Worm (Caenorhabditis elegans) whole organism, young adult: Measurements from ENCODE around the gene hpo-38.
A peak's percentile ranks its signal among the peaks of the same experiment; 100 is the strongest.

Experiments used
- B0019.2 ChIP-seq: fragments of 200-800 bp; sonication (Bioruptor generic); conservative IDR thresholded peaks from 2 replicates; pipeline ENCODE4 v1.3.6; 2022; ENCODE audit warnings: missing genetic modification reagents, missing genetic modification characterization, missing compliant biosample characterization
- D2030.7 ChIP-seq: fragments of 200-800 bp; sonication (Bioruptor generic); IDR thresholded peaks from 2 replicates; pipeline ENCODE4 v1.3.6; 2022; ENCODE audit warnings: missing genetic modification reagents, missing genetic modification characterization, missing compliant biosample characterization
- F23B12.7 ChIP-seq: sonication (generic microtip); optimal IDR thresholded peaks from 2 replicates; lab custom pipeline; 2017; ENCODE audit warnings: missing genetic modification characterization, mild to moderate bottlenecking, missing compliant biosample characterization, antibody characterized with exemption, moderate library complexity; ENCODE audit not compliant: insufficient read depth
- F49E8.2 ChIP-seq: sonication (generic microtip); optimal IDR thresholded peaks from 3 replicates; lab custom pipeline; 2017; ENCODE audit warnings: missing genetic modification characterization, mild to moderate bottlenecking, missing compliant biosample characterization, antibody characterized with exemption, moderate library complexity; ENCODE audit not compliant: insufficient read depth
- F57C9.4 ChIP-seq: sonication (generic microtip); optimal IDR thresholded peaks from 2 replicates; lab custom pipeline; 2017; ENCODE audit warnings: mild to moderate bottlenecking, missing genetic modification characterization, missing compliant biosample characterization
- T07F8.4 ChIP-seq: sonication (generic microtip); optimal IDR thresholded peaks from 2 replicates; lab custom pipeline; 2016; ENCODE audit warnings: mild to moderate bottlenecking, missing genetic modification characterization, moderate library complexity, missing compliant biosample characterization
- Y53F4B.3 ChIP-seq: fragments of 200-800 bp; sonication (Bioruptor generic); IDR thresholded peaks from 2 replicates; pipeline ENCODE4 v1.3.6; 2022; ENCODE audit warnings: missing genetic modification reagents, missing genetic modification characterization, missing compliant biosample characterization
- aptf-3 ChIP-seq: fragments of 200-800 bp; sonication (Bioruptor generic); IDR thresholded peaks from 2 replicates; pipeline ENCODE4 v1.3.6; 2022; ENCODE audit warnings: missing genetic modification characterization, missing compliant biosample characterization
- atf-7 ChIP-seq: sonication (generic microtip); optimal IDR thresholded peaks from 2 replicates; lab custom pipeline; 2017; ENCODE audit warnings: mild to moderate bottlenecking, missing genetic modification characterization, missing compliant biosample characterization
- athp-1 ChIP-seq: sonication (generic microtip); optimal IDR thresholded peaks from 2 replicates; lab custom pipeline; 2017; ENCODE audit warnings: mild to moderate bottlenecking, missing genetic modification characterization, missing compliant biosample characterization
- attf-5 ChIP-seq: fragments of 200-800 bp; sonication (Bioruptor generic); optimal IDR thresholded peaks from 2 replicates; lab custom pipeline; 2018; ENCODE audit warnings: mild to moderate bottlenecking, missing genetic modification characterization, missing compliant biosample characterization
- cebp-1 ChIP-seq, 2 experiments: fragments of 200-800 bp in 1 of 2; sonication (Bioruptor generic) in 1 of 2; sonication (generic microtip) in 1 of 2; IDR thresholded peaks in 1 of 2; optimal IDR thresholded peaks in 1 of 2; 2 replicates each; pipeline versions ENCODE4 v1.3.6 to Lab custom; 2017 to 2022; ENCODE audit warnings: missing compliant biosample characterization in 2 of 2, missing genetic modification characterization in 2 of 2, mild to moderate bottlenecking in 1 of 2, missing genetic modification reagents in 1 of 2, moderate library complexity in 1 of 2
- cebp-2 ChIP-seq: fragments of 200-800 bp; sonication (Bioruptor generic); IDR thresholded peaks from 2 replicates; pipeline ENCODE4 v1.3.6; 2022; ENCODE audit warnings: missing genetic modification characterization, missing compliant biosample characterization
- ceh-79 ChIP-seq: sonication (generic microtip); optimal IDR thresholded peaks from 2 replicates; lab custom pipeline; 2017; ENCODE audit warnings: mild to moderate bottlenecking, missing genetic modification characterization, missing compliant biosample characterization
- dpl-1 ChIP-seq: fragments of 150-350 bp; optimal IDR thresholded peaks from 2 replicates; lab custom pipeline; 2014; ENCODE audit warnings: missing biosample characterization, missing genetic modification reagents, missing genetic modification characterization
- fkh-3 ChIP-seq: sonication (generic microtip); optimal IDR thresholded peaks from 2 replicates; lab custom pipeline; 2016; ENCODE audit warnings: mild to moderate bottlenecking, missing genetic modification characterization, missing compliant biosample characterization
- hmg-20 ChIP-seq: fragments of 200-800 bp; sonication (Bioruptor generic); IDR thresholded peaks from 2 replicates; pipeline ENCODE4 v1.3.6; 2022; ENCODE audit warnings: missing genetic modification reagents, missing genetic modification characterization, missing compliant biosample characterization
- hsf-1 ChIP-seq: fragments of 200-800 bp; sonication (Bioruptor generic); IDR thresholded peaks from 2 replicates; pipeline ENCODE4 v1.3.6; 2022; ENCODE audit warnings: missing genetic modification reagents, missing genetic modification characterization, missing compliant biosample characterization
- lin-35 ChIP-seq, 3 experiments: fragments of 150-350 bp in 2 of 3; sonication (generic microtip) in 1 of 3; optimal IDR thresholded peaks; 2 replicates each; lab custom pipeline; 2014 to 2018; ENCODE audit warnings: missing biosample characterization in 3 of 3, missing genetic modification characterization in 3 of 3, missing genetic modification reagents in 3 of 3
- lir-1 ChIP-seq: fragments of 200-800 bp; sonication (Bioruptor generic); conservative IDR thresholded peaks from 2 replicates; pipeline ENCODE4 v1.3.6; 2022; ENCODE audit warnings: missing genetic modification reagents, missing genetic modification characterization, missing compliant biosample characterization
- lsl-1 ChIP-seq: fragments of 200-800 bp; sonication (Bioruptor generic); optimal IDR thresholded peaks from 2 replicates; lab custom pipeline; 2018; ENCODE audit warnings: mild to moderate bottlenecking, missing genetic modification characterization, moderate library complexity, missing compliant biosample characterization
- madf-3 ChIP-seq: fragments of 200-800 bp; sonication (Bioruptor generic); IDR thresholded peaks from 2 replicates; pipeline ENCODE4 v1.3.6; 2022; ENCODE audit warnings: missing genetic modification reagents, missing genetic modification characterization, missing compliant biosample characterization
- madf-6 ChIP-seq: fragments of 200-800 bp; sonication (Bioruptor generic); IDR thresholded peaks from 2 replicates; pipeline ENCODE4 v1.3.6; 2022; ENCODE audit warnings: missing genetic modification reagents, missing genetic modification characterization, missing compliant biosample characterization
- madf-8 ChIP-seq: fragments of 200-800 bp; sonication (Bioruptor generic); conservative IDR thresholded peaks from 2 replicates; pipeline ENCODE4 v1.3.6; 2022; ENCODE audit warnings: missing genetic modification reagents, missing genetic modification characterization, missing compliant biosample characterization
- mcd-1 ChIP-seq: fragments of 200-800 bp; sonication (Bioruptor generic); IDR thresholded peaks from 2 replicates; pipeline ENCODE4 v1.3.6; 2022; ENCODE audit warnings: missing genetic modification reagents, missing genetic modification characterization, missing compliant biosample characterization
- nfya-1 ChIP-seq: sonication (generic microtip); optimal IDR thresholded peaks from 2 replicates; lab custom pipeline; 2017; ENCODE audit warnings: antibody characterized with exemption, missing compliant biosample characterization, missing genetic modification characterization, borderline replicate concordance; ENCODE audit not compliant: insufficient read depth
- rcor-1 ChIP-seq: fragments of 200-800 bp; sonication (Bioruptor generic); IDR thresholded peaks from 2 replicates; pipeline ENCODE4 v1.3.6; 2022; ENCODE audit warnings: missing genetic modification reagents, missing genetic modification characterization, missing compliant biosample characterization
- rpc-1 ChIP-seq, 2 experiments: fragments of 150-350 bp in 1 of 2; sonication (generic microtip) in 1 of 2; optimal IDR thresholded peaks; 2 replicates each; lab custom pipeline; 2014 to 2018; ENCODE audit warnings: missing biosample characterization in 1 of 2, missing genetic modification characterization in 1 of 2, missing genetic modification reagents in 1 of 2, missing genotype in 1 of 2
- sea-2 ChIP-seq: fragments of 200-800 bp; sonication (Bioruptor generic); IDR thresholded peaks from 2 replicates; pipeline ENCODE4 v1.3.6; 2022; ENCODE audit warnings: missing genetic modification characterization, missing compliant biosample characterization
- snpc-1.1 ChIP-seq: sonication (generic microtip); optimal IDR thresholded peaks from 2 replicates; lab custom pipeline; 2017; ENCODE audit warnings: missing genetic modification characterization, mild to moderate bottlenecking, missing compliant biosample characterization, antibody characterized with exemption, moderate library complexity, missing genotype, missing genetic modification reagents; ENCODE audit not compliant: insufficient read depth
- snpc-1.3 ChIP-seq: sonication (generic microtip); optimal IDR thresholded peaks from 2 replicates; lab custom pipeline; 2017; ENCODE audit warnings: missing genetic modification characterization, mild to moderate bottlenecking, missing compliant biosample characterization, antibody characterized with exemption, moderate library complexity, missing genotype, missing genetic modification reagents; ENCODE audit not compliant: insufficient read depth
- tbp1 ChIP-seq: fragments of 200-800 bp; sonication (Bioruptor generic); optimal IDR thresholded peaks from 2 replicates; lab custom pipeline; 2018; ENCODE audit warnings: mild to moderate bottlenecking, missing genetic modification characterization, missing compliant biosample characterization
- tlf-1 ChIP-seq: fragments of 200-800 bp; sonication (Bioruptor generic); optimal IDR thresholded peaks from 2 replicates; lab custom pipeline; 2018; ENCODE audit warnings: mild to moderate bottlenecking, missing genetic modification characterization, missing compliant biosample characterization
- xnd-1 ChIP-seq: sonication (generic microtip); optimal IDR thresholded peaks from 2 replicates; lab custom pipeline; 2016; ENCODE audit warnings: missing genotype, missing genetic modification reagents, missing genetic modification characterization, missing compliant biosample characterization
- zim-3 ChIP-seq: sonication (generic microtip); optimal IDR thresholded peaks from 2 replicates; lab custom pipeline; 2017; ENCODE audit warnings: mild to moderate bottlenecking, missing genetic modification characterization, moderate library complexity, missing compliant biosample characterization
- ztf-25 ChIP-seq: fragments of 200-800 bp; sonication (Bioruptor generic); IDR thresholded peaks from 2 replicates; pipeline ENCODE4 v1.3.6; 2022; ENCODE audit warnings: missing genetic modification reagents, missing genetic modification characterization, missing compliant biosample characterization
- ztf-26 ChIP-seq: sonication (generic microtip); optimal IDR thresholded peaks from 2 replicates; lab custom pipeline; 2017; ENCODE audit warnings: missing genetic modification characterization, missing compliant biosample characterization

hpo-38 gene

DNA sequence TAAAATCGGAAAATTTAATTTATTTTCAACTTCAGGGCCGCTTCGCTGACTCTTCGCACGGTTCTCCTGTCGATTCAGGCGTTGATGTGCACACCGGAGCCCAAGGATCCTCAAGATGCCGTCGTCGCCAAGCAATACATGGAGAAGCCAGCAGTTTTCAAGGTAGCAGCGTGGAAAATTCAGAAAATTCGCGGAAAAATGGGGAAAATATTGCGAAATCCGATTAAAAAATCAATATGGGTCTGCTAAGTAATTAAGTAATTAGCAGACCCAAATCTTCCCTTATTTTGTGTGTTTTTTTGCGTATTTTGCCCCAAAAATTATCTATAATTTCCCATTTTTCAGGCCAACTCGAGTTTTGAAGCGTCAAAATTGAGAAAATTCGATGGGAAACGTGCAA is 40.9 kb upstream of the hpo-38 start:
- TF ChIP-seq zim-3 (tag; lab: Kevin White, UChicago) (no peak), mcd-1 (GFP tag; lab: Robert Waterston, UW) (no peak), sea-2 (GFP tag; lab: Robert Waterston, UW) (no peak), cebp-1 (GFP tag; IDR thresholded peaks at IDR 0.05; lab: Robert Waterston, UW) (no peak), cebp-1 (tag; optimal IDR thresholded peaks at IDR 0.05; lab: Kevin White, UChicago) (peak; percentile 79), rpc-1 (optimal IDR thresholded peaks at IDR 0.05; lab: Kevin White, UChicago) (no peak), rpc-1 (tag; optimal IDR thresholded peaks at IDR 0.05; lab: Kevin White, UChicago) (no peak), aptf-3 (GFP tag; lab: Robert Waterston, UW) (no peak), B0019.2 (no peak), dpl-1 (GFP tag; lab: Kevin White, UChicago) (no peak)

DNA sequence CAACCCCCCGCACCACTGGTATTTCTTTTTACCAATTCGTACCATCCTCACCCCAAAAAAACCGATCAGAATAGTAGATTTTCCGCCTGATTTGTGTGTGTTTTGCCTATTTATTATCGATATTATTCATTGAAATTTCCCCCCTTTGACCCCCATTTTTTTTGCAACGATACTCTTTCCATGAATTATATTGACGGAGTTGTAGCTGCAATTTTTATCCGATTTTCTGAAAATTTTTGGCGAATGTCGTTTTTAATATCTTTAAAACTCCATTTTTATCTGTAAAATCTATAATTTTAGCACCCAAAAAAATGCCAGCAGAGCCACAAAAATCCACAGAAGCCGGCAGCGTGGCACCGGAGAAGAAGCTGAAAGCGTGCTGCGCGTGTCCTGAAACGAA is 39.5 kb upstream of the hpo-38 start, which contains the start of gene cox-17:
Gene cox-17, plus strand, starts transcription at position 301 of the 400 bp plus-strand sequence.
- TF ChIP-seq athp-1 (peak; percentile 54), F23B12.7 (no peak), hmg-20 (GFP tag; lab: Robert Waterston, UW) (no peak), tbp1 (GFP tag; lab: Kevin White, UChicago) (no peak), ceh-79 (no peak), madf-6 (no peak), mcd-1 (GFP tag; lab: Robert Waterston, UW) (no peak), cebp-2 (no peak)
- TF ChIP-seq, all 124 proteins: peak for 1

DNA sequence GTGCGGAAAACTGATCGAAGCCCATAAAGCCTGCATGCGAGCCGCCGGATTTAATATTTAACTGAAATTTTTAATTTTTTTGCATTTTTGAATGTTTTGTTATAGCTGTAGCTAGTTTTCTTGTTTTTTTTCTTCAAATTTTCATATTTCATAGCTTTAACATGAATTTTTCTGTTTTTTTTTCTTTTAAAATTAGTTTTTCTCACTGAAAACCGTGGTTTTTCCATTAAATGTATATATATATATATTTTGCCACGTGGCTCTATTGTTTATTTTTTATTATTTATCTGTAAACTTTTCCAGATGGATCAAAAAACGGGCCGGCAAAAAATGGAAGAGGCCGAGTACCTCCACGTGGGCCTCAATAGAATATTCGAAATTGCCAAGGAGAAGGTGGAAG is 38.4 kb upstream of the hpo-38 start, which contains the start of gene sec-20:
Gene sec-20, plus strand, starts transcription at position 301 of the 400 bp plus-strand sequence.
- TF ChIP-seq tlf-1: no peak
- TF ChIP-seq atf-7 (tag; lab: Kevin White, UChicago): no peak
- TF ChIP-seq F49E8.2 (tag; lab: Kevin White, UChicago): no peak
- no peak for TF ChIP-seq lsl-1 (GFP tag; lab: Kevin White, UChicago)
- no peak for TF ChIP-seq ztf-25 (GFP tag; lab: Robert Waterston, UW)
- TF ChIP-seq D2030.7: no peak
- TF ChIP-seq F57C9.4 (tag; lab: Kevin White, UChicago): no peak
- TF ChIP-seq snpc-1.3 (tag; lab: Kevin White, UChicago): no peak

DNA sequence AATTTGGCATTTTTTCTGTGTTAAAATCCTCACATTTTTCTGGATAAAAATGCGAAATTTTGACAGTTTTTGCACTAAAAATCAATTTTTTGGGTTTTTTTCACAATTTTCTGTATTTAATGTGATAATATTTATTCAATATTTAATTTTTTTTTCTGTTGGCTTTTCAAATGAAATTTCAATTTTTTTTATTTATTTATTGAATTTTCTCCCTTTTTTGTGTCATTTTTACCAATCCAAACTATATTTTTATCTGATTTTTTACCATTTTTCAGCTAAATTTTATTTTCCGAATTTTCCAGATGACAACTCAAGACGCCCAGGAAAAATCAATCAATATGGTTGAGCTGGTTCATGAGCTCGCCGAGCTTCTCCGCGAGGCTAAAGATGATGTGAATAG is 36.1 kb upstream of the hpo-38 start, which contains the start of gene F40G9.17:
Gene F40G9.17, plus strand, starts transcription at position 301 of the 400 bp plus-strand sequence.
- TF ChIP-seq xnd-1 (tag; lab: Kevin White, UChicago) (no peak), fkh-3 (no peak), ztf-26 (tag; lab: Kevin White, UChicago) (no peak), T07F8.4 (tag; lab: Kevin White, UChicago) (no peak), lir-1 (GFP tag; lab: Robert Waterston, UW) (no peak), F57C9.4 (tag; lab: Kevin White, UChicago) (no peak), rcor-1 (GFP tag; lab: Robert Waterston, UW) (no peak), madf-8 (GFP tag; lab: Robert Waterston, UW) (no peak), Y53F4B.3 (GFP tag; lab: Robert Waterston, UW) (no peak), lin-35 (GFP tag; optimal IDR thresholded peaks at IDR 0.05; lab: Kevin White, UChicago) (no peak), nfya-1 (tag; lab: Kevin White, UChicago) (no peak), madf-3 (GFP tag; lab: Robert Waterston, UW) (no peak), snpc-1.1 (tag; lab: Kevin White, UChicago) (no peak), hsf-1 (GFP tag; lab: Robert Waterston, UW) (no peak), attf-5 (GFP tag; lab: Kevin White, UChicago) (no peak), ztf-25 (GFP tag; lab: Robert Waterston, UW) (no peak), B0019.2 (no peak)
